Fruit fly (Drosophila melanogaster) Kc167 (cell line): Measurements from ENCODE around the gene CG31076.

Source experiments
- Myc ChIP-seq: fragments of >200 bp; optimal IDR thresholded peaks from 2 replicates; lab custom pipeline; 2017; ENCODE audit warnings: missing external identifiers
- Sin3A ChIP-seq: fragments of >200 bp; optimal IDR thresholded peaks from 2 replicates; lab custom pipeline; 2018; ENCODE audit warnings: missing external identifiers
- h ChIP-seq: fragments of >200 bp; optimal IDR thresholded peaks from 3 replicates; lab custom pipeline; 2018; ENCODE audit warnings: missing external identifiers
- insv ChIP-seq: fragments of >200 bp; optimal IDR thresholded peaks from 3 replicates; lab custom pipeline; 2018; ENCODE audit warnings: missing external identifiers
- psq ChIP-seq: fragments of >200 bp; optimal IDR thresholded peaks from 2 replicates; lab custom pipeline; 2017; ENCODE audit warnings: missing external identifiers
- ttk ChIP-seq: sonication (Bioruptor generic); optimal IDR thresholded peaks from 2 replicates; lab custom pipeline; 2017; ENCODE audit warnings: missing external identifiers

The CG31076 gene

dm6 chr3R:26952857-26953477 is 36.7 kb downstream of the CG31076 start:
- TF ChIP-seq psq (lab: Kevin White, UChicago) (no peak), h (no peak), ttk (no peak), Myc (lab: Kevin White, UChicago) (no peak), Sin3A (no peak), insv (lab: Kevin White, UChicago) (no peak)

- TF ChIP-seq insv (lab: Kevin White, UChicago) (no peak), h (no peak), Sin3A (no peak)
Measured at dm6 chr3R:26952200-26952856, 37.3 kb downstream of the CG31076 start.

dm6 chr3R:26947296-26947880 is 42.3 kb downstream of the CG31076 start, which contains the start of gene Spag1:
TSS of gene Spag1 (plus strand) at chr3R:26947830.
- TF ChIP-seq insv (lab: Kevin White, UChicago): no peak

- TF ChIP-seq Myc (lab: Kevin White, UChicago) (no peak), insv (lab: Kevin White, UChicago) (no peak), psq (lab: Kevin White, UChicago) (no peak), ttk (no peak), h (no peak), Sin3A (no peak)
Measured at dm6 chr3R:26945233-26945632, 44.4 kb downstream of the CG31076 start, which contains the start of gene CG14252. TSS of gene CG14252 (plus strand) at chr3R:26945534.
